1 fruit fly cellular context compared by ENCODE assay signal in genomic region chr2L:6794956-6795522, dm6.
TF ChIP-seq lines count a peak whose summit lies in the region.

No protein-coding gene starts in this region.

TF ChIP-seq in whole organism, embryonic, 481 proteins besides CTCF, POLR2A, EP300 and RAD21 (continued from another document):
- TF ChIP-seq lilli (GFP tag; optimal IDR thresholded peaks at IDR 0.05; lab: Kevin White, UChicago), result peak; percentile 13
